Worm (Caenorhabditis elegans): ENCODE data around the gene ttr-18.
A peak's percentile ranks its signal among the peaks of the same experiment; 100 is the strongest.

ttr-18 gene

ce11 chrII:11472542-11472941 lies 14.0 kb downstream of the ttr-18 start (continued):
- TF ChIP-seq blmp-1 (tag; optimal IDR thresholded peaks at IDR 0.05) (peak; percentile 97), efl-1 (optimal IDR thresholded peaks at IDR 0.05) (no peak), efl-1 (GFP tag; optimal IDR thresholded peaks at IDR 0.05 in 1 of 2) (no peak), mef-2 (tag; optimal IDR thresholded peaks at IDR 0.05) (no peak), efl-3 (GFP tag; optimal IDR thresholded peaks at IDR 0.05) (no peak), nhr-76 (tag; optimal IDR thresholded peaks at IDR 0.05) (no peak), irx-1 (tag; optimal IDR thresholded peaks at IDR 0.05) (no peak), aha-1 (tag; optimal IDR thresholded peaks at IDR 0.05) (no peak), lir-3 (tag; optimal IDR thresholded peaks at IDR 0.05; ENCODE audit: poor library complexity) (no peak), xbp-1 (tag; optimal IDR thresholded peaks at IDR 0.05) (no peak), fos-1 (tag; optimal IDR thresholded peaks at IDR 0.05) (no peak), C04F5.9 (tag; optimal IDR thresholded peaks at IDR 0.05) (no peak), aly-2 (tag; optimal IDR thresholded peaks at IDR 0.05) (no peak), snu-23 (GFP tag; optimal IDR thresholded peaks at IDR 0.05) (peak; percentile 31), zag-1 (tag; optimal IDR thresholded peaks at IDR 0.05) (no peak), alr-1 (tag; optimal IDR thresholded peaks at IDR 0.05; ENCODE audit: borderline replicate concordance) (no peak), nhr-90 (tag; optimal IDR thresholded peaks at IDR 0.05; ENCODE audit: poor library complexity) (peak; percentile 13), ceh-90 (tag; optimal IDR thresholded peaks at IDR 0.05) (no peak), nhr-47 (tag; optimal IDR thresholded peaks at IDR 0.05) (no peak), C34B4.2 (tag; optimal IDR thresholded peaks at IDR 0.05) (no peak), nhr-71 (tag; optimal IDR thresholded peaks at IDR 0.05) (peak; percentile 48), dsc-1 (tag; optimal IDR thresholded peaks at IDR 0.05) (no peak), lin-15B (tag; optimal IDR thresholded peaks at IDR 0.05) (no peak), sup-37 (GFP tag; optimal IDR thresholded peaks at IDR 0.05) (no peak), tbx-2 (tag; optimal IDR thresholded peaks at IDR 0.05) (peak; percentile 2), Y116A8C.19 (tag; optimal IDR thresholded peaks at IDR 0.05; ENCODE audit: borderline replicate concordance) (no peak), unc-62 (GFP tag; optimal IDR thresholded peaks at IDR 0.05) (no peak), skn-1 (tag; optimal IDR thresholded peaks at IDR 0.05) (no peak), ama-1 (optimal IDR thresholded peaks at IDR 0.05) (no peak), jun-1 (tag; optimal IDR thresholded peaks at IDR 0.05) (no peak), elt-2 (tag; optimal IDR thresholded peaks at IDR 0.05) (no peak), unc-98 (GFP tag; IDR thresholded peaks at IDR 0.05) (no peak), unc-30 (tag; optimal IDR thresholded peaks at IDR 0.05) (no peak), nhr-20 (tag; optimal IDR thresholded peaks at IDR 0.05) (peak; percentile 65), zip-4 (GFP tag; optimal IDR thresholded peaks at IDR 0.05) (no peak), elt-3 (tag; optimal IDR thresholded peaks at IDR 0.05) (peak; percentile 2 to 93 (median 73)), hpl-2 (GFP tag; optimal IDR thresholded peaks at IDR 0.05) (no peak), hlh-4 (tag; optimal IDR thresholded peaks at IDR 0.05) (no peak), lin-14 (GFP tag; optimal IDR thresholded peaks at IDR 0.05) (peak; percentile 59), grh-1 (GFP tag; IDR thresholded peaks at IDR 0.05) (no peak), C16A3.4 (tag; optimal IDR thresholded peaks at IDR 0.05) (no peak), nhr-85 (tag) (peak; percentile 72), ceh-82 (tag; optimal IDR thresholded peaks at IDR 0.05) (no peak), egl-27 (tag; optimal IDR thresholded peaks at IDR 0.05) (no peak), mep-1 (tag; optimal IDR thresholded peaks at IDR 0.05) (no peak), sox-4 (tag; optimal IDR thresholded peaks at IDR 0.05) (no peak), tlp-1 (tag; optimal IDR thresholded peaks at IDR 0.05) (no peak), hlh-17 (GFP tag; optimal IDR thresholded peaks at IDR 0.05; ENCODE audit: borderline replicate concordance) (no peak), ceh-63 (GFP tag; optimal IDR thresholded peaks at IDR 0.05) (no peak), nhr-84 (tag; optimal IDR thresholded peaks at IDR 0.05) (no peak), nhr-77 (tag; optimal IDR thresholded peaks at IDR 0.05) (no peak), swsn-7 (tag; optimal IDR thresholded peaks at IDR 0.05) (no peak), isw-1 (GFP tag; IDR thresholded peaks at IDR 0.05) (no peak), ets-5 (GFP tag; IDR thresholded peaks at IDR 0.05) (no peak), lin-13 (GFP tag; optimal IDR thresholded peaks at IDR 0.05) (no peak)

Measured in whole organism, L1 larva.